Fruit fly (Drosophila melanogaster) whole organism, embryonic: ENCODE data around the gene Ctr9.

Experiments
- Ada2b ChIP-seq: fragments of 200-800 bp; sonication (Bioruptor generic); IDR thresholded peaks from 2 replicates; pipeline ENCODE4 v1.3.6; 2022; ENCODE audit warnings: missing biosample characterization, missing genetic modification characterization
- CG10267 ChIP-seq: fragments of 200-800 bp; sonication (Bioruptor generic); optimal IDR thresholded peaks from 2 replicates; lab custom pipeline; 2018; ENCODE audit warnings: missing biosample characterization, mild to moderate bottlenecking, missing genetic modification characterization, moderate library complexity
- CG10431 ChIP-seq: fragments of 200-800 bp; sonication (Bioruptor generic); optimal IDR thresholded peaks from 3 replicates; lab custom pipeline; 2018; ENCODE audit warnings: missing biosample characterization, mild to moderate bottlenecking, missing genetic modification characterization
- CG10462 ChIP-seq: fragments of 200-800 bp; sonication (Bioruptor generic); optimal IDR thresholded peaks from 2 replicates; lab custom pipeline; 2016; ENCODE audit warnings: missing biosample characterization, missing genetic modification characterization
- CG10565 ChIP-seq: fragments of 200-800 bp; sonication (Bioruptor generic); optimal IDR thresholded peaks from 3 replicates; lab custom pipeline; 2016; ENCODE audit warnings: missing biosample characterization, mild to moderate bottlenecking, missing genetic modification characterization
- CG11247 ChIP-seq: fragments of 200-800 bp; sonication (Bioruptor generic); IDR thresholded peaks from 2 replicates; pipeline ENCODE4 v1.3.6; 2022; ENCODE audit warnings: missing biosample characterization, missing genetic modification characterization
- CG13424 ChIP-seq: fragments of 200-800 bp; sonication (Bioruptor generic); optimal IDR thresholded peaks from 2 replicates; lab custom pipeline; 2019; ENCODE audit warnings: missing biosample characterization, mild to moderate bottlenecking, missing genetic modification characterization, moderate library complexity
- CG1529 ChIP-seq: fragments of 200-800 bp; sonication (Bioruptor generic); optimal IDR thresholded peaks from 3 replicates; lab custom pipeline; 2018; ENCODE audit warnings: missing biosample characterization, missing genetic modification characterization
- CG15696 ChIP-seq: fragments of 200-800 bp; sonication (Bioruptor generic); optimal IDR thresholded peaks from 2 replicates; lab custom pipeline; 2019; ENCODE audit warnings: missing biosample characterization, mild to moderate bottlenecking, missing genetic modification characterization, moderate library complexity
- CG1603 ChIP-seq: fragments of 200-800 bp; sonication (Bioruptor generic); optimal IDR thresholded peaks from 2 replicates; lab custom pipeline; 2019; ENCODE audit warnings: missing biosample characterization, mild to moderate bottlenecking, missing genetic modification characterization, moderate library complexity
- CG17328 ChIP-seq: fragments of 200-800 bp; sonication (Bioruptor generic); IDR thresholded peaks from 2 replicates; pipeline ENCODE4 v1.3.6; 2022; ENCODE audit warnings: missing biosample characterization, missing genetic modification characterization
- CG17361 ChIP-seq: fragments of 200-800 bp; sonication (Bioruptor generic); IDR thresholded peaks from 3 replicates; pipeline ENCODE4 v1.3.6; 2022; ENCODE audit warnings: missing biosample characterization, missing genetic modification characterization
- CG18262 ChIP-seq: fragments of 200-800 bp; optimal IDR thresholded peaks from 3 replicates; lab custom pipeline; 2019; ENCODE audit warnings: missing biosample characterization, mild to moderate bottlenecking, missing genetic modification characterization, moderate library complexity
- CG34376 ChIP-seq: fragments of 200-800 bp; sonication (Bioruptor generic); optimal IDR thresholded peaks from 2 replicates; lab custom pipeline; 2018; ENCODE audit warnings: missing biosample characterization, mild to moderate bottlenecking, missing genetic modification characterization
- CG3726 ChIP-seq: fragments of 200-800 bp; sonication (Bioruptor generic); IDR thresholded peaks from 3 replicates; pipeline ENCODE4, ENCODE4 v1.3.6; 2022; ENCODE audit warnings: missing biosample characterization, missing genetic modification characterization
- CG5953 ChIP-seq: fragments of 200-800 bp; sonication (Bioruptor generic); IDR thresholded peaks from 2 replicates; pipeline ENCODE4 v1.3.6; 2022; ENCODE audit warnings: missing biosample characterization, missing genetic modification characterization
- CG9215 ChIP-seq: fragments of 200-800 bp; sonication (Bioruptor generic); IDR thresholded peaks from 2 replicates; pipeline ENCODE4 v1.3.6; 2022; ENCODE audit warnings: missing biosample characterization, missing genetic modification characterization
- CrebB ChIP-seq: fragments of 200-800 bp; sonication (Bioruptor generic); optimal IDR thresholded peaks from 3 replicates; lab custom pipeline; 2018; ENCODE audit warnings: missing biosample characterization, mild to moderate bottlenecking, missing genetic modification characterization
- HLHmδ ChIP-seq: fragments of 200-800 bp; sonication (Bioruptor generic); optimal IDR thresholded peaks from 2 replicates; lab custom pipeline; 2018; ENCODE audit warnings: missing biosample characterization, mild to moderate bottlenecking, missing genetic modification characterization, moderate library complexity
- Hand ChIP-seq: fragments of 200-800 bp; sonication (Bioruptor generic); optimal IDR thresholded peaks from 2 replicates; lab custom pipeline; 2017; ENCODE audit warnings: mild to moderate bottlenecking, missing biosample characterization, missing genetic modification reagents, missing genetic modification characterization
- Hey ChIP-seq: fragments of 200-800 bp; sonication (Bioruptor generic); optimal IDR thresholded peaks from 3 replicates; lab custom pipeline; 2018; ENCODE audit warnings: missing biosample characterization, mild to moderate bottlenecking, missing genetic modification characterization
- Hr51 ChIP-seq, 2 experiments: fragments of 200-800 bp; sonication (Bioruptor generic); optimal IDR thresholded peaks; 2 replicates in 1 of 2; 3 replicates in 1 of 2; lab custom pipeline; 2016 to 2018; ENCODE audit warnings: missing biosample characterization in 2 of 2, missing genetic modification characterization in 2 of 2, mild to moderate bottlenecking in 1 of 2, moderate library complexity in 1 of 2
- MESR4 ChIP-seq: fragments of 200-800 bp; sonication (Bioruptor generic); optimal IDR thresholded peaks from 2 replicates; lab custom pipeline; 2018; ENCODE audit warnings: missing biosample characterization, mild to moderate bottlenecking, missing genetic modification characterization, moderate library complexity
- Max ChIP-seq: fragments of 200-800 bp; sonication (Bioruptor generic); optimal IDR thresholded peaks from 2 replicates; lab custom pipeline; 2016; ENCODE audit warnings: missing biosample characterization, mild to moderate bottlenecking, missing genetic modification characterization
- Myb ChIP-seq: fragments of 200-800 bp; sonication (Bioruptor generic); optimal IDR thresholded peaks from 2 replicates; lab custom pipeline; 2016; ENCODE audit warnings: missing biosample characterization, missing genetic modification characterization
- Ravus ChIP-seq: fragments of 200-800 bp; sonication (Bioruptor generic); IDR thresholded peaks from 2 replicates; pipeline ENCODE4 v1.3.6; 2022; ENCODE audit warnings: missing biosample characterization, missing genetic modification characterization
- Sry-β ChIP-seq: fragments of 200-800 bp; sonication (Bioruptor generic); optimal IDR thresholded peaks from 2 replicates; lab custom pipeline; 2018; ENCODE audit warnings: missing biosample characterization, mild to moderate bottlenecking, missing genetic modification characterization, moderate library complexity
- Vsx1 ChIP-seq: fragments of 200-800 bp; sonication (Bioruptor generic); optimal IDR thresholded peaks from 2 replicates; lab custom pipeline; 2017; ENCODE audit warnings: missing biosample characterization, mild to moderate bottlenecking, missing genetic modification characterization, missing genetic modification reagents
- al ChIP-seq: fragments of 200-800 bp; sonication (Bioruptor generic); IDR thresholded peaks from 2 replicates; pipeline ENCODE4 v1.3.6; 2022; ENCODE audit warnings: missing biosample characterization, missing genetic modification characterization
- amos ChIP-seq: fragments of 200-800 bp; sonication (Bioruptor generic); IDR thresholded peaks from 2 replicates; pipeline ENCODE4 v1.3.6; 2022; ENCODE audit warnings: missing biosample characterization, missing genetic modification characterization; ENCODE audit not compliant: partially characterized antibody
- bbx ChIP-seq: fragments of 200-800 bp; sonication (Bioruptor generic); IDR thresholded peaks from 2 replicates; pipeline ENCODE4 v1.3.6; 2022; ENCODE audit warnings: missing biosample characterization, missing genetic modification characterization; ENCODE audit not compliant: partially characterized antibody
- corto ChIP-seq: fragments of 200-800 bp; sonication (Bioruptor generic); optimal IDR thresholded peaks from 2 replicates; lab custom pipeline; 2016; ENCODE audit warnings: missing biosample characterization, mild to moderate bottlenecking, missing genetic modification characterization, moderate library complexity
- crol ChIP-seq: fragments of 200-800 bp; sonication (Bioruptor generic); IDR thresholded peaks from 2 replicates; pipeline ENCODE4 v1.3.6; 2022; ENCODE audit warnings: missing biosample characterization, missing genetic modification characterization
- dm ChIP-seq: fragments of 200-800 bp; sonication (Bioruptor generic); optimal IDR thresholded peaks from 3 replicates; lab custom pipeline; 2016; ENCODE audit warnings: missing biosample characterization, missing genetic modification characterization
- eyg ChIP-seq: fragments of 200-800 bp; sonication (Bioruptor generic); optimal IDR thresholded peaks from 3 replicates; lab custom pipeline; 2016; ENCODE audit warnings: missing biosample characterization, missing genetic modification characterization
- gem ChIP-seq: fragments of 200-800 bp; sonication (Bioruptor generic); optimal IDR thresholded peaks from 2 replicates; lab custom pipeline; 2019; ENCODE audit warnings: missing biosample characterization, mild to moderate bottlenecking, missing genetic modification characterization, moderate library complexity
- gfzf ChIP-seq: fragments of 200-800 bp; sonication (Bioruptor generic); optimal IDR thresholded peaks from 2 replicates; lab custom pipeline; 2016; ENCODE audit warnings: missing biosample characterization, mild to moderate bottlenecking, missing genetic modification characterization, moderate library complexity
- gsb ChIP-seq: fragments of 200-800 bp; sonication (Bioruptor generic); IDR thresholded peaks from 2 replicates; pipeline ENCODE4 v1.3.6; 2022; ENCODE audit warnings: missing biosample characterization, missing genetic modification characterization
- hb ChIP-seq: fragments of 200-800 bp; sonication (Bioruptor generic); IDR thresholded peaks from 3 replicates; pipeline ENCODE4 v1.3.6; 2022; ENCODE audit warnings: missing biosample characterization, missing genetic modification characterization; ENCODE audit not compliant: partially characterized antibody
- hkb ChIP-seq, 2 experiments: fragments of 200-800 bp in 1 of 2; fragments of >200 bp in 1 of 2; sonication (Bioruptor generic) in 1 of 2; IDR thresholded peaks in 1 of 2; optimal IDR thresholded peaks in 1 of 2; 2 replicates each; pipeline versions ENCODE4 v1.3.6 to Lab custom; 2017 to 2022; ENCODE audit warnings: missing biosample characterization in 1 of 2, missing genetic modification characterization in 1 of 2
- kah ChIP-seq: fragments of 200-800 bp; sonication (Bioruptor generic); optimal IDR thresholded peaks from 2 replicates; lab custom pipeline; 2018; ENCODE audit warnings: missing biosample characterization, mild to moderate bottlenecking, missing genetic modification characterization
- rib ChIP-seq: fragments of 200-800 bp; sonication (Bioruptor generic); IDR thresholded peaks from 2 replicates; pipeline ENCODE4 v1.3.6; 2022; ENCODE audit warnings: missing biosample characterization, missing genetic modification characterization
- row ChIP-seq: fragments of 200-800 bp; sonication (Bioruptor generic); IDR thresholded peaks from 3 replicates; pipeline ENCODE4 v1.3.6; 2022; ENCODE audit warnings: missing biosample characterization, missing genetic modification characterization
- scrt ChIP-seq: fragments of 200-800 bp; sonication (Bioruptor generic); optimal IDR thresholded peaks from 2 replicates; lab custom pipeline; 2018; ENCODE audit warnings: missing biosample characterization, mild to moderate bottlenecking, missing genetic modification characterization, moderate library complexity
- slbo ChIP-seq: fragments of 200-800 bp; sonication (Bioruptor generic); IDR thresholded peaks from 2 replicates; pipeline ENCODE4 v1.3.6; 2022; ENCODE audit warnings: missing biosample characterization, missing genetic modification characterization
- ssp ChIP-seq: fragments of 200-800 bp; sonication (Bioruptor generic); IDR thresholded peaks from 2 replicates; pipeline ENCODE4 v1.3.6; 2022; ENCODE audit warnings: missing biosample characterization, missing genetic modification characterization
- tll ChIP-seq, 2 experiments: fragments of 200-800 bp in 1 of 2; fragments of >200 bp in 1 of 2; sonication (Bioruptor generic) in 1 of 2; optimal IDR thresholded peaks; 2 replicates each; lab custom pipeline; 2017 to 2019; ENCODE audit warnings: missing biosample characterization in 2 of 2, missing genetic modification characterization in 2 of 2, mild to moderate bottlenecking in 1 of 2, moderate library complexity in 1 of 2
- tna ChIP-seq: fragments of 200-800 bp; sonication (Bioruptor generic); IDR thresholded peaks from 2 replicates; pipeline ENCODE4 v1.3.6; 2022; ENCODE audit warnings: missing biosample characterization, missing genetic modification characterization; ENCODE audit not compliant: partially characterized antibody
- ttk ChIP-seq: fragments of 200-800 bp; sonication (Bioruptor generic); IDR thresholded peaks from 2 replicates; pipeline ENCODE4 v2.1.2; 2022; ENCODE audit warnings: missing biosample characterization, missing genetic modification characterization

Ctr9 gene

DNA sequence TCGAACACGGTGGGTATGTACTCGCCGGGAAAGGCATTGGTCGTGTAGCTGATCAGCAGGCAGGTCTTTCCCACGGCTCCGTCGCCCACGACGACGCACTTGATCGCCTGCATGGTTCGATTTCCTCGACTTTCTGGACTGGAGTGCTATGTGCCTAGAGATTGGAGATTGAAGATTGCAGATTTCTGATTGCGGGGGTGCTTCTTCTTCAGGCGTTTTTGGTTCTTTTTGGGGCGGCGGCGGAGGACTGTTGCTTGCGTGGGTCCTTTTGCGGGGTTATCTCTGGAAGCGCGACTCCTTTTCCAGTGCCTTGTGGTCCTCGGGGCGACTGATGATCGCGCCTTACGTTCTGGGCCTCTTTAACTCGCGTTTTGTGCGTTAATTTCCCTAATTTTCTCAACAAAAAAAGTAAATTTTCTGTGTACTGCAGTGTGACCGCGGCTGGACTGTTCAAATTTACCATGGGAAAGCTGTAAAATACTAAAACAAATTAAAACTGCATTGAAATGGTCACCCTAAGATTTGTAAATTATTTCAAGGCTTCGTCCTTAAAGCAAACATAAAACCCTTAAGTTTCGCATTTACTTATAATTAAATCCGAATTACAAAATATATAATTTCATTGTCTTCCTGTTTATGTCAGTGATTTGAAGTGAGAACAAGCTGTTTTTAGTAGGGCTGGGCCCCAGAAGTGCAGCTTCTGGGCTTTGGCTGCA is 4.6 kb upstream of the Ctr9 start, which contains the start of the genes Rac1 and Acat2 (continued):
- no peak for TF ChIP-seq bbx (GFP tag; lab: Robert Waterston, UW)
- peak; percentile 50 for TF ChIP-seq CG10267
- no peak for TF ChIP-seq CG3726 (GFP tag; lab: Robert Waterston, UW)
- TF ChIP-seq Myb (GFP tag; lab: Kevin White, UChicago), result peak; percentile 47
- no peak for TF ChIP-seq HLHmδ (GFP tag; lab: Kevin White, UChicago)
- no peak; the same call in 2 of the 3 replicates for TF ChIP-seq hb
- TF ChIP-seq Hr51 (GFP tag; optimal IDR thresholded peaks at IDR 0.05; lab: Kevin White, UChicago), result no peak
- TF ChIP-seq Ada2b (GFP tag; lab: Robert Waterston, UW), result no peak
- TF ChIP-seq dm, result no peak
- no peak for TF ChIP-seq gsb
- TF ChIP-seq CG10462, result no peak
- TF ChIP-seq hkb (optimal IDR thresholded peaks at IDR 0.05; lab: Kevin White, UChicago), result peak; percentile 93
- no peak for TF ChIP-seq hkb (GFP tag; IDR thresholded peaks at IDR 0.05; lab: Robert Waterston, UW)
- TF ChIP-seq kah, result no peak
- no peak for TF ChIP-seq CrebB (tag; lab: Kevin White, UChicago)
- 0 out of 2 replicates have a peak, but pooled peaks have one; percentile 30 for TF ChIP-seq CG17328 (GFP tag; lab: Robert Waterston, UW)
- TF ChIP-seq slbo (GFP tag; lab: Robert Waterston, UW), result no peak
- peak; percentile 73 for TF ChIP-seq MESR4 (GFP tag; lab: Kevin White, UChicago)
- no peak for TF ChIP-seq CG15696
- TF ChIP-seq Vsx1 (GFP tag; lab: Kevin White, UChicago), result no peak
- TF ChIP-seq CG5953 (GFP tag; lab: Robert Waterston, UW), result no peak
- TF ChIP-seq Sry-β (GFP tag; lab: Kevin White, UChicago), result no peak
- no peak for TF ChIP-seq amos (GFP tag; lab: Robert Waterston, UW)
- TF ChIP-seq Max (GFP tag; lab: Kevin White, UChicago), result no peak
- TF ChIP-seq rib (GFP tag; lab: Robert Waterston, UW), result no peak
- TF ChIP-seq CG17361 (GFP tag; lab: Robert Waterston, UW), result peak; percentile 57; the same call in 2 of the 3 replicates
- no peak for TF ChIP-seq scrt (GFP tag; lab: Kevin White, UChicago)
- no peak for TF ChIP-seq Hand (GFP tag; lab: Kevin White, UChicago)
- no peak for TF ChIP-seq gem (tag; lab: Kevin White, UChicago)
- no peak for TF ChIP-seq CG1529
- no peak for TF ChIP-seq CG9215 (GFP tag; lab: Robert Waterston, UW)
- TF ChIP-seq al (GFP tag; lab: Robert Waterston, UW), result no peak
- peak; percentile 94 for TF ChIP-seq gfzf (GFP tag; lab: Kevin White, UChicago)
- TF ChIP-seq CG10565 (GFP tag; lab: Kevin White, UChicago), result no peak
- TF ChIP-seq CG34376 (GFP tag; lab: Kevin White, UChicago), result no peak
- no peak for TF ChIP-seq ttk (GFP tag; lab: Robert Waterston, UW)
- TF ChIP-seq row (GFP tag; lab: Robert Waterston, UW), result peak; percentile 58
- TF ChIP-seq Hey (tag; lab: Kevin White, UChicago), result no peak
- TF ChIP-seq tll (GFP tag; optimal IDR thresholded peaks at IDR 0.05; lab: Kevin White, UChicago), result no peak
- TF ChIP-seq CG11247, result no peak
- TF ChIP-seq CG1603 (tag; lab: Kevin White, UChicago), result peak; percentile 40
- no peak for TF ChIP-seq crol (GFP tag; lab: Robert Waterston, UW)
- peak; percentile 16 for TF ChIP-seq CG18262 (tag; lab: Kevin White, UChicago)
- TF ChIP-seq eyg, result no peak
- no peak for TF ChIP-seq CG13424 (tag; lab: Kevin White, UChicago)
- peak; percentile 93 for TF ChIP-seq ssp (GFP tag; lab: Robert Waterston, UW)
- no peak for TF ChIP-seq CG10431 (GFP tag; lab: Kevin White, UChicago)
- TF ChIP-seq tna (GFP tag; lab: Robert Waterston, UW), result no peak
- TF ChIP-seq corto (GFP tag; lab: Kevin White, UChicago), result no peak
- TF ChIP-seq Ravus (GFP tag; lab: Robert Waterston, UW), result no peak
